Fruit fly (Drosophila melanogaster) whole organism, embryonic: ENCODE data around the gene lbl.
A peak's percentile ranks its signal among the peaks of the same experiment; 100 is the strongest.

ENCODE experiments used
- Adf1 ChIP-seq: fragments of 200-800 bp; sonication (Bioruptor generic); IDR thresholded peaks from 2 replicates; pipeline ENCODE4 v1.3.6; 2022; ENCODE audit warnings: missing biosample characterization, missing genetic modification characterization
- Bgb ChIP-seq: fragments of 200-800 bp; sonication (Bioruptor generic); IDR thresholded peaks from 2 replicates; pipeline ENCODE4 v1.3.6; 2022; ENCODE audit warnings: missing biosample characterization, missing genetic modification characterization; ENCODE audit not compliant: partially characterized antibody
- CG10366 ChIP-seq: fragments of 200-800 bp; sonication (Bioruptor generic); IDR thresholded peaks from 2 replicates; pipeline ENCODE4 v1.3.6; 2022; ENCODE audit warnings: missing biosample characterization, missing genetic modification characterization
- CG10543 ChIP-seq: fragments of 200-800 bp; sonication (Bioruptor generic); optimal IDR thresholded peaks from 3 replicates; lab custom pipeline; 2017; ENCODE audit warnings: missing biosample characterization, mild to moderate bottlenecking, missing genetic modification characterization, moderate library complexity
- CG11085 ChIP-seq: fragments of 200-800 bp; sonication (Bioruptor generic); IDR thresholded peaks from 2 replicates; pipeline ENCODE4 v1.3.6; 2022; ENCODE audit warnings: missing biosample characterization, missing genetic modification characterization
- CG11456 ChIP-seq: fragments of 200-800 bp; sonication (Bioruptor generic); IDR thresholded peaks from 3 replicates; pipeline ENCODE4 v1.3.6; 2022; ENCODE audit warnings: missing biosample characterization, missing genetic modification characterization
- CG11695 ChIP-seq: fragments of 200-800 bp; sonication (Bioruptor generic); IDR thresholded peaks from 3 replicates; pipeline ENCODE4 v1.3.6; 2022; ENCODE audit warnings: missing biosample characterization, missing genetic modification characterization
- CG13894 ChIP-seq: fragments of 200-800 bp; sonication (Bioruptor generic); optimal IDR thresholded peaks from 3 replicates; lab custom pipeline; 2018; ENCODE audit warnings: missing biosample characterization, mild to moderate bottlenecking, missing genetic modification characterization, moderate library complexity
- CG14014 ChIP-seq: fragments of 200-800 bp; sonication (Bioruptor generic); IDR thresholded peaks from 2 replicates; pipeline ENCODE4 v1.3.6; 2022; ENCODE audit warnings: missing biosample characterization, missing genetic modification characterization
- CG15269 ChIP-seq: fragments of 200-800 bp; sonication (Bioruptor generic); optimal IDR thresholded peaks from 2 replicates; lab custom pipeline; 2018; ENCODE audit warnings: missing biosample characterization, mild to moderate bottlenecking, missing genetic modification characterization, moderate library complexity
- CG1529 ChIP-seq: fragments of 200-800 bp; sonication (Bioruptor generic); optimal IDR thresholded peaks from 3 replicates; lab custom pipeline; 2018; ENCODE audit warnings: missing biosample characterization, missing genetic modification characterization
- CG16813 ChIP-seq: fragments of 200-800 bp; sonication (Bioruptor generic); IDR thresholded peaks from 3 replicates; pipeline ENCODE4 v1.3.6; 2022; ENCODE audit warnings: missing biosample characterization, missing genetic modification characterization; ENCODE audit not compliant: partially characterized antibody
- CG17385 ChIP-seq: fragments of 200-800 bp; sonication (Bioruptor generic); optimal IDR thresholded peaks from 3 replicates; lab custom pipeline; 2018; ENCODE audit warnings: missing biosample characterization, mild to moderate bottlenecking, missing genetic modification characterization
- CG17802 ChIP-seq: fragments of 200-800 bp; sonication (Bioruptor generic); optimal IDR thresholded peaks from 2 replicates; lab custom pipeline; 2018; ENCODE audit warnings: missing biosample characterization, mild to moderate bottlenecking, missing genetic modification characterization, moderate library complexity
- CG1832 ChIP-seq: fragments of 200-800 bp; sonication (Bioruptor generic); optimal IDR thresholded peaks from 2 replicates; lab custom pipeline; 2017; ENCODE audit warnings: missing biosample characterization, mild to moderate bottlenecking, missing genetic modification characterization, inconsistent platforms
- CG4424 ChIP-seq: fragments of 200-800 bp; sonication (Bioruptor generic); optimal IDR thresholded peaks from 3 replicates; lab custom pipeline; 2016; ENCODE audit warnings: missing biosample characterization, missing genetic modification characterization
- CG4617 ChIP-seq: fragments of 200-800 bp; sonication (Bioruptor generic); optimal IDR thresholded peaks from 3 replicates; lab custom pipeline; 2016; ENCODE audit warnings: missing biosample characterization, missing genetic modification characterization, borderline replicate concordance
- CG6689 ChIP-seq: fragments of 200-800 bp; sonication (Bioruptor generic); IDR thresholded peaks from 2 replicates; pipeline ENCODE4 v1.3.6; 2022; ENCODE audit warnings: missing biosample characterization, missing genetic modification characterization
- CG7357 ChIP-seq: fragments of 200-800 bp; sonication (Bioruptor generic); IDR thresholded peaks from 3 replicates; pipeline ENCODE4 v1.3.6; 2022; ENCODE audit warnings: missing biosample characterization, missing genetic modification characterization
- CG7786 ChIP-seq: fragments of 200-800 bp; sonication (Bioruptor generic); optimal IDR thresholded peaks from 2 replicates; lab custom pipeline; 2016; ENCODE audit warnings: missing biosample characterization, missing genetic modification characterization
- CG7839 ChIP-seq: fragments of 200-800 bp; sonication (Bioruptor generic); optimal IDR thresholded peaks from 3 replicates; lab custom pipeline; 2018; ENCODE audit warnings: missing biosample characterization, mild to moderate bottlenecking, missing genetic modification characterization, moderate library complexity
- CG8359 ChIP-seq: fragments of 200-800 bp; sonication (Bioruptor generic); optimal IDR thresholded peaks from 2 replicates; lab custom pipeline; 2017; ENCODE audit warnings: missing biosample characterization, mild to moderate bottlenecking, missing genetic modification characterization, borderline replicate concordance
- CoRest ChIP-seq: fragments of 200-800 bp; sonication (Bioruptor generic); optimal IDR thresholded peaks from 3 replicates; lab custom pipeline; 2018; ENCODE audit warnings: missing biosample characterization, mild to moderate bottlenecking, missing genetic modification characterization, moderate library complexity
- Ets97D ChIP-seq: fragments of 200-800 bp; sonication (Bioruptor generic); optimal IDR thresholded peaks from 3 replicates; lab custom pipeline; 2016; ENCODE audit warnings: missing biosample characterization, missing genetic modification characterization
- H15 ChIP-seq: fragments of 200-800 bp; sonication (Bioruptor generic); IDR thresholded peaks from 3 replicates; pipeline ENCODE4 v1.3.6; 2022; ENCODE audit warnings: missing biosample characterization, missing genetic modification characterization
- Hr3 ChIP-seq: fragments of 200-800 bp; sonication (Bioruptor generic); optimal IDR thresholded peaks from 3 replicates; lab custom pipeline; 2016; ENCODE audit warnings: missing biosample characterization, missing genetic modification characterization
- Hr78 ChIP-seq, 2 experiments: fragments of 200-800 bp in 1 of 2; fragments of >200 bp in 1 of 2; sonication (Bioruptor generic) in 1 of 2; optimal IDR thresholded peaks; 2 replicates each; lab custom pipeline; 2017 to 2019; ENCODE audit warnings: missing biosample characterization in 2 of 2, missing genetic modification characterization in 2 of 2, mild to moderate bottlenecking in 1 of 2, moderate library complexity in 1 of 2
- Med ChIP-seq: fragments of 200-800 bp; sonication (Bioruptor generic); peaks from one replicate; lab custom pipeline; 2016; ENCODE audit warnings: missing biosample characterization, missing genetic modification characterization, mild to moderate bottlenecking, inconsistent platforms, moderate library complexity
- Mrtf ChIP-seq: fragments of 200-800 bp; sonication (Bioruptor generic); IDR thresholded peaks from 3 replicates; pipeline ENCODE4 v1.3.6; 2022; ENCODE audit warnings: missing biosample characterization, missing genetic modification characterization
- Optix ChIP-seq: fragments of 200-800 bp; sonication (Bioruptor generic); IDR thresholded peaks from 3 replicates; pipeline ENCODE4 v1.3.6; 2022; ENCODE audit warnings: missing biosample characterization, missing genetic modification characterization
- Sry-δ ChIP-seq: fragments of 200-800 bp; sonication (Bioruptor generic); optimal IDR thresholded peaks from 2 replicates; lab custom pipeline; 2016; ENCODE audit warnings: missing biosample characterization, missing genetic modification characterization
- bbx ChIP-seq: fragments of 200-800 bp; sonication (Bioruptor generic); IDR thresholded peaks from 2 replicates; pipeline ENCODE4 v1.3.6; 2022; ENCODE audit warnings: missing biosample characterization, missing genetic modification characterization; ENCODE audit not compliant: partially characterized antibody
- bcd ChIP-seq: fragments of 200-800 bp; sonication (Bioruptor generic); optimal IDR thresholded peaks from 2 replicates; lab custom pipeline; 2017; ENCODE audit warnings: missing biosample characterization, mild to moderate bottlenecking, missing genetic modification characterization
- cg ChIP-seq: fragments of 200-800 bp; sonication (Bioruptor generic); optimal IDR thresholded peaks from 3 replicates; lab custom pipeline; 2019; ENCODE audit warnings: missing biosample characterization, mild to moderate bottlenecking, missing genetic modification characterization, moderate library complexity
- chif ChIP-seq, 2 experiments: fragments of 200-800 bp; sonication (Bioruptor generic); optimal IDR thresholded peaks; 3 replicates each; lab custom pipeline; 2016; ENCODE audit warnings: missing biosample characterization in 2 of 2, missing genetic modification characterization in 2 of 2
- crp ChIP-seq, 2 experiments: fragments of 200-800 bp; sonication (Bioruptor generic); optimal IDR thresholded peaks; 2 replicates in 1 of 2; 3 replicates in 1 of 2; lab custom pipeline; 2017; ENCODE audit warnings: missing biosample characterization in 2 of 2, missing genetic modification characterization in 2 of 2, mild to moderate bottlenecking in 1 of 2, moderate library complexity in 1 of 2
- da ChIP-seq: fragments of 200-800 bp; sonication (Bioruptor generic); optimal IDR thresholded peaks from 2 replicates; lab custom pipeline; 2016; ENCODE audit warnings: missing biosample characterization, missing genetic modification characterization
- exex ChIP-seq: fragments of 200-800 bp; sonication (Bioruptor generic); optimal IDR thresholded peaks from 4 replicates; lab custom pipeline; 2018; ENCODE audit warnings: missing biosample characterization, mild to moderate bottlenecking, missing genetic modification characterization, moderate library complexity
- gce ChIP-seq: fragments of 200-800 bp; sonication (Bioruptor generic); IDR thresholded peaks from 3 replicates; pipeline ENCODE4 v1.3.6; 2022; ENCODE audit warnings: missing biosample characterization, missing genetic modification characterization
- hkb ChIP-seq, 2 experiments: fragments of 200-800 bp in 1 of 2; fragments of >200 bp in 1 of 2; sonication (Bioruptor generic) in 1 of 2; IDR thresholded peaks in 1 of 2; optimal IDR thresholded peaks in 1 of 2; 2 replicates each; pipeline versions ENCODE4 v1.3.6 to Lab custom; 2017 to 2022; ENCODE audit warnings: missing biosample characterization in 1 of 2, missing genetic modification characterization in 1 of 2
- ind ChIP-seq: fragments of 200-800 bp; sonication (Bioruptor generic); optimal IDR thresholded peaks from 3 replicates; lab custom pipeline; 2016; ENCODE audit warnings: missing biosample characterization, missing genetic modification characterization
- knrl ChIP-seq: fragments of 200-800 bp; sonication (Bioruptor generic); IDR thresholded peaks from 3 replicates; pipeline ENCODE4 v1.3.6; 2022; ENCODE audit warnings: missing biosample characterization, missing genetic modification characterization; ENCODE audit not compliant: partially characterized antibody
- pb ChIP-seq: fragments of 200-800 bp; sonication (Bioruptor generic); optimal IDR thresholded peaks from 3 replicates; lab custom pipeline; 2016; ENCODE audit warnings: missing biosample characterization, missing genetic modification characterization
- pros ChIP-seq: fragments of 200-800 bp; sonication (Bioruptor generic); optimal IDR thresholded peaks from 3 replicates; lab custom pipeline; 2019; ENCODE audit warnings: missing biosample characterization, mild to moderate bottlenecking, missing genetic modification characterization, moderate library complexity
- psq ChIP-seq: fragments of 200-800 bp; sonication (Bioruptor generic); optimal IDR thresholded peaks from 2 replicates; lab custom pipeline; 2017; ENCODE audit warnings: missing biosample characterization, missing genetic modification characterization
- pum ChIP-seq: fragments of 200-800 bp; sonication (Bioruptor generic); optimal IDR thresholded peaks from 2 replicates; lab custom pipeline; 2016; ENCODE audit warnings: missing biosample characterization, missing genetic modification characterization
- ranshi ChIP-seq: fragments of 200-800 bp; sonication (Bioruptor generic); IDR thresholded peaks from 2 replicates; pipeline ENCODE4 v1.3.6; 2022; ENCODE audit warnings: missing biosample characterization, missing genetic modification characterization
- sqz ChIP-seq: fragments of 200-800 bp; sonication (Bioruptor generic); optimal IDR thresholded peaks from 3 replicates; lab custom pipeline; 2018; ENCODE audit warnings: missing biosample characterization, mild to moderate bottlenecking, missing genetic modification characterization
- tll ChIP-seq, 2 experiments: fragments of 200-800 bp in 1 of 2; fragments of >200 bp in 1 of 2; sonication (Bioruptor generic) in 1 of 2; optimal IDR thresholded peaks; 2 replicates each; lab custom pipeline; 2017 to 2019; ENCODE audit warnings: missing biosample characterization in 2 of 2, missing genetic modification characterization in 2 of 2, mild to moderate bottlenecking in 1 of 2, moderate library complexity in 1 of 2

The lbl gene

dm6 chr3R:21481960-21482359 is 48.0 kb upstream of the lbl start, which contains the start of gene Fancm (continued):
- peak; percentile 85 for TF ChIP-seq knrl (GFP tag; lab: Robert Waterston, UW)
- TF ChIP-seq gce (GFP tag; lab: Robert Waterston, UW): peak; percentile 52; the same call in 1 of the 3 replicates
- TF ChIP-seq bcd: peak; percentile 84
- TF ChIP-seq CG4617 (GFP tag; lab: Kevin White, UChicago): peak; percentile 49
- TF ChIP-seq CG11456 (GFP tag; lab: Robert Waterston, UW): peak; percentile 87; the same call in 2 of the 3 replicates
- TF ChIP-seq ranshi: peak; percentile 50; the same call in 1 of the 2 replicates
- peak; percentile 52 for TF ChIP-seq da (GFP tag; lab: Kevin White, UChicago)
- peak; percentile 47 for TF ChIP-seq CG14014 (GFP tag; lab: Robert Waterston, UW)
- TF ChIP-seq CoRest (tag; lab: Kevin White, UChicago): peak; percentile 76
- no peak for TF ChIP-seq CG11695 (GFP tag; lab: Robert Waterston, UW)
- TF ChIP-seq CG16813: peak; percentile 63
- TF ChIP-seq CG10366 (GFP tag; lab: Robert Waterston, UW): peak; percentile 36
- peak; percentile 52 for TF ChIP-seq CG17385 (GFP tag; lab: Kevin White, UChicago)
- peak; percentile 80 for TF ChIP-seq pum (GFP tag; lab: Kevin White, UChicago)
- no peak for TF ChIP-seq cg
- no peak for TF ChIP-seq CG10543 (GFP tag; lab: Kevin White, UChicago)
- no peak for TF ChIP-seq sqz (GFP tag; lab: Kevin White, UChicago)
- no peak for TF ChIP-seq pros (GFP tag; lab: Kevin White, UChicago)
- no peak for TF ChIP-seq Optix (GFP tag; lab: Robert Waterston, UW)
- peak; percentile 93 for TF ChIP-seq Ets97D (GFP tag; lab: Kevin White, UChicago)
- TF ChIP-seq Med: peak; percentile 95
- TF ChIP-seq CG4424 (GFP tag; lab: Kevin White, UChicago): peak; percentile 53
- no peak for TF ChIP-seq CG1832 (GFP tag; lab: Kevin White, UChicago)
- TF ChIP-seq CG1529 (GFP tag; lab: Kevin White, UChicago): no peak
- TF ChIP-seq CG8359 (GFP tag; lab: Kevin White, UChicago): no peak
- peak; percentile 79 for TF ChIP-seq CG7786 (GFP tag; lab: Kevin White, UChicago)
- TF ChIP-seq bbx (GFP tag; lab: Robert Waterston, UW): no peak
- peak; percentile 77 to 80 for TF ChIP-seq chif (GFP tag; optimal IDR thresholded peaks at IDR 0.05; lab: Kevin White, UChicago)
- peak; percentile 55; the same call in 1 of the 2 replicates for TF ChIP-seq CG11085 (GFP tag; lab: Robert Waterston, UW)
- no peak for TF ChIP-seq Hr78 (GFP tag; optimal IDR thresholded peaks at IDR 0.05; lab: Kevin White, UChicago)
- TF ChIP-seq CG13894: no peak
- TF ChIP-seq tll (GFP tag; optimal IDR thresholded peaks at IDR 0.05; lab: Kevin White, UChicago): no peak
- peak; percentile 70 for TF ChIP-seq Hr3 (GFP tag; lab: Kevin White, UChicago)
- TF ChIP-seq CG7839 (tag; lab: Kevin White, UChicago): peak; percentile 57
- TF ChIP-seq hkb (optimal IDR thresholded peaks at IDR 0.05; lab: Kevin White, UChicago): no peak
- no peak for TF ChIP-seq hkb (GFP tag; IDR thresholded peaks at IDR 0.05; lab: Robert Waterston, UW)
- no peak for TF ChIP-seq psq (GFP tag; lab: Kevin White, UChicago)
- TF ChIP-seq crp (GFP tag; optimal IDR thresholded peaks at IDR 0.05; lab: Kevin White, UChicago): no peak
- no peak for TF ChIP-seq pb (GFP tag; lab: Kevin White, UChicago)
- peak; percentile 68 for TF ChIP-seq ind (GFP tag; lab: Kevin White, UChicago)
- TF ChIP-seq CG6689 (GFP tag; lab: Robert Waterston, UW): no peak
- peak; percentile 94 for TF ChIP-seq Sry-δ (GFP tag; lab: Kevin White, UChicago)
- 0 out of 3 replicates have a peak, but pooled peaks have one; percentile 10 for TF ChIP-seq Mrtf (GFP tag; lab: Robert Waterston, UW)
- TF ChIP-seq CG15269 (tag; lab: Kevin White, UChicago): no peak
- peak; percentile 51 for TF ChIP-seq Bgb (GFP tag; lab: Robert Waterston, UW)
- no peak for TF ChIP-seq Adf1
- peak; percentile 27 for TF ChIP-seq CG17802 (tag; lab: Kevin White, UChicago)
- no peak for TF ChIP-seq H15 (GFP tag; lab: Robert Waterston, UW)
- TF ChIP-seq exex (tag; lab: Kevin White, UChicago): peak; percentile 15
- no peak for TF ChIP-seq CG7357 (GFP tag; lab: Robert Waterston, UW)
